Fruit fly (Drosophila melanogaster) whole organism, prepupa: Measurements from ENCODE around the gene Membrin.

Experiments
- CG8319 ChIP-seq: fragments of 200-800 bp; sonication (Bioruptor generic); optimal IDR thresholded peaks from 3 replicates; lab custom pipeline; 2016; ENCODE audit warnings: missing biosample characterization, missing genetic modification characterization
- Hr38 ChIP-seq: sonication (Bioruptor generic); optimal IDR thresholded peaks from 2 replicates; lab custom pipeline; 2016; ENCODE audit warnings: missing biosample characterization, missing genetic modification characterization
- Hr39 ChIP-seq: fragments of 200-800 bp; sonication (Bioruptor generic); optimal IDR thresholded peaks from 2 replicates; lab custom pipeline; 2016; ENCODE audit warnings: missing biosample characterization, missing genetic modification characterization
- OdsH ChIP-seq: fragments of 200-800 bp; sonication (Bioruptor generic); optimal IDR thresholded peaks from 3 replicates; lab custom pipeline; 2016; ENCODE audit warnings: missing biosample characterization, missing genetic modification characterization
- fd85E ChIP-seq: fragments of 200-800 bp; sonication (Bioruptor generic); optimal IDR thresholded peaks from 3 replicates; lab custom pipeline; 2016; ENCODE audit warnings: missing biosample characterization, missing genetic modification characterization

dm6 chr3L:5352684-5353322 lies 13.5 kb upstream of the Membrin start:
- TF ChIP-seq CG8319 (GFP tag; lab: Kevin White, UChicago) = peak; percentile 26
- peak; percentile 78 for TF ChIP-seq OdsH (GFP tag; lab: Kevin White, UChicago)
- peak; percentile 4 for TF ChIP-seq fd85E (GFP tag; lab: Kevin White, UChicago)
- peak; percentile 62 for TF ChIP-seq Hr39 (GFP tag; lab: Kevin White, UChicago)
- no peak for TF ChIP-seq Hr38
